Fruit fly (Drosophila melanogaster) whole organism, embryonic: Measurements from ENCODE around the gene CG16852.

Source experiments
- Awh ChIP-seq: fragments of 200-800 bp; sonication (Bioruptor generic); IDR thresholded peaks from 2 replicates; pipeline ENCODE4, ENCODE4 v1.3.6; 2022; ENCODE audit warnings: missing biosample characterization, missing genetic modification characterization
- B-H2 ChIP-seq: fragments of 200-800 bp; sonication (Bioruptor generic); optimal IDR thresholded peaks from 2 replicates; lab custom pipeline; 2018; ENCODE audit warnings: missing biosample characterization, mild to moderate bottlenecking, missing genetic modification characterization
- CG10321 ChIP-seq: fragments of 200-800 bp; sonication (Bioruptor generic); IDR thresholded peaks from 2 replicates; pipeline ENCODE4 v1.3.6; 2022; ENCODE audit warnings: missing biosample characterization, missing genetic modification characterization
- CG11093 ChIP-seq: fragments of 200-800 bp; sonication (Bioruptor generic); IDR thresholded peaks from 3 replicates; pipeline ENCODE4 v1.3.6; 2022; ENCODE audit warnings: missing biosample characterization, missing genetic modification characterization
- CG12391 ChIP-seq: fragments of 200-800 bp; sonication (Bioruptor generic); optimal IDR thresholded peaks from 3 replicates; lab custom pipeline; 2018; ENCODE audit warnings: missing biosample characterization, mild to moderate bottlenecking, missing genetic modification characterization, moderate library complexity
- CG12769 ChIP-seq: fragments of 200-800 bp; sonication (Bioruptor generic); optimal IDR thresholded peaks from 2 replicates; lab custom pipeline; 2019; ENCODE audit warnings: missing biosample characterization, mild to moderate bottlenecking, missing genetic modification characterization, moderate library complexity
- CG15073 ChIP-seq: fragments of 200-800 bp; sonication (Bioruptor generic); optimal IDR thresholded peaks from 2 replicates; lab custom pipeline; 2016; ENCODE audit warnings: missing biosample characterization, missing genetic modification characterization
- CG15696 ChIP-seq: fragments of 200-800 bp; sonication (Bioruptor generic); optimal IDR thresholded peaks from 2 replicates; lab custom pipeline; 2019; ENCODE audit warnings: missing biosample characterization, mild to moderate bottlenecking, missing genetic modification characterization, moderate library complexity
- CG17385 ChIP-seq: fragments of 200-800 bp; sonication (Bioruptor generic); optimal IDR thresholded peaks from 3 replicates; lab custom pipeline; 2018; ENCODE audit warnings: missing biosample characterization, mild to moderate bottlenecking, missing genetic modification characterization
- CG17802 ChIP-seq: fragments of 200-800 bp; sonication (Bioruptor generic); optimal IDR thresholded peaks from 2 replicates; lab custom pipeline; 2018; ENCODE audit warnings: missing biosample characterization, mild to moderate bottlenecking, missing genetic modification characterization, moderate library complexity
- CG18262 ChIP-seq: fragments of 200-800 bp; optimal IDR thresholded peaks from 3 replicates; lab custom pipeline; 2019; ENCODE audit warnings: missing biosample characterization, mild to moderate bottlenecking, missing genetic modification characterization, moderate library complexity
- CG32532 ChIP-seq: fragments of 200-800 bp; sonication (Bioruptor generic); IDR thresholded peaks from 2 replicates; pipeline ENCODE4 v1.3.6; 2022; ENCODE audit warnings: missing biosample characterization, missing genetic modification characterization
- CG32767 ChIP-seq: fragments of 200-800 bp; sonication (Bioruptor generic); IDR thresholded peaks from 2 replicates; pipeline ENCODE4 v1.3.6; 2022; ENCODE audit warnings: missing biosample characterization, missing genetic modification characterization
- CG3407 ChIP-seq: fragments of 200-800 bp; sonication (Bioruptor generic); optimal IDR thresholded peaks from 2 replicates; lab custom pipeline; 2018; ENCODE audit warnings: missing biosample characterization, mild to moderate bottlenecking, missing genetic modification characterization
- CG4282 ChIP-seq: fragments of 200-800 bp; sonication (Bioruptor generic); optimal IDR thresholded peaks from 2 replicates; lab custom pipeline; 2016; ENCODE audit warnings: missing biosample characterization, missing genetic modification characterization
- CG6854 ChIP-seq: fragments of 200-800 bp; sonication (Bioruptor generic); optimal IDR thresholded peaks from 3 replicates; lab custom pipeline; 2017; ENCODE audit warnings: missing biosample characterization, mild to moderate bottlenecking, missing genetic modification characterization
- CG7556 ChIP-seq: fragments of 200-800 bp; sonication (Bioruptor generic); optimal IDR thresholded peaks from 2 replicates; lab custom pipeline; 2017; ENCODE audit warnings: missing biosample characterization, mild to moderate bottlenecking, missing genetic modification characterization
- CG8089 ChIP-seq: fragments of 200-800 bp; sonication (Bioruptor generic); optimal IDR thresholded peaks from 3 replicates; lab custom pipeline; 2016; ENCODE audit warnings: missing biosample characterization, missing genetic modification characterization
- Hand ChIP-seq: fragments of 200-800 bp; sonication (Bioruptor generic); optimal IDR thresholded peaks from 2 replicates; lab custom pipeline; 2017; ENCODE audit warnings: mild to moderate bottlenecking, missing biosample characterization, missing genetic modification reagents, missing genetic modification characterization
- Hr39 ChIP-seq: fragments of >200 bp; optimal IDR thresholded peaks from 2 replicates; lab custom pipeline; 2017
- MBD-R2 ChIP-seq: fragments of 200-800 bp; sonication (Bioruptor generic); IDR thresholded peaks from 2 replicates; pipeline ENCODE4 v1.3.6; 2022; ENCODE audit warnings: missing biosample characterization, missing genetic modification characterization
- NC2β ChIP-seq: fragments of 200-800 bp; sonication (Bioruptor generic); optimal IDR thresholded peaks from 2 replicates; lab custom pipeline; 2016; ENCODE audit warnings: missing biosample characterization, missing genetic modification characterization
- NfI ChIP-seq: fragments of 200-800 bp; sonication (Bioruptor generic); optimal IDR thresholded peaks from 3 replicates; lab custom pipeline; 2018; ENCODE audit warnings: missing biosample characterization, mild to moderate bottlenecking, missing genetic modification characterization, moderate library complexity
- PHDP ChIP-seq: fragments of 200-800 bp; sonication (Bioruptor generic); optimal IDR thresholded peaks from 3 replicates; lab custom pipeline; 2018; ENCODE audit warnings: missing biosample characterization, mild to moderate bottlenecking, missing genetic modification characterization, moderate library complexity
- Stat92E ChIP-seq, 3 experiments: fragments of >200 bp in 2 of 3; fragments of 200-800 bp in 1 of 3; sonication (Bioruptor generic) in 1 of 3; optimal IDR thresholded peaks; 2 replicates each; lab custom pipeline; 2017 to 2019; ENCODE audit warnings: missing biosample characterization in 3 of 3, missing genetic modification characterization in 3 of 3, mild to moderate bottlenecking in 1 of 3, moderate library complexity in 1 of 3
- Trl ChIP-seq, 3 experiments: fragments of >200 bp in 2 of 3; fragments of 200-800 bp in 1 of 3; sonication (Bioruptor generic) in 1 of 3; optimal IDR thresholded peaks; 2 replicates in 1 of 3; 3 replicates in 2 of 3; lab custom pipeline; 2016 to 2017; ENCODE audit warnings: missing biosample characterization in 1 of 3, missing genetic modification characterization in 1 of 3
- ash1 ChIP-seq: fragments of 200-800 bp; sonication (Bioruptor generic); optimal IDR thresholded peaks from 2 replicates; lab custom pipeline; 2018; ENCODE audit warnings: missing biosample characterization, mild to moderate bottlenecking, missing genetic modification characterization
- cg ChIP-seq: fragments of 200-800 bp; sonication (Bioruptor generic); optimal IDR thresholded peaks from 3 replicates; lab custom pipeline; 2019; ENCODE audit warnings: missing biosample characterization, mild to moderate bottlenecking, missing genetic modification characterization, moderate library complexity
- dan ChIP-seq: fragments of 200-800 bp; sonication (Bioruptor generic); IDR thresholded peaks from 2 replicates; pipeline ENCODE4 v1.3.6; 2022; ENCODE audit warnings: missing biosample characterization, missing genetic modification characterization
- dm ChIP-seq: fragments of 200-800 bp; sonication (Bioruptor generic); optimal IDR thresholded peaks from 3 replicates; lab custom pipeline; 2016; ENCODE audit warnings: missing biosample characterization, missing genetic modification characterization
- eve ChIP-seq, 2 experiments: fragments of >200 bp; optimal IDR thresholded peaks; 2 replicates each; lab custom pipeline; 2017; ENCODE audit warnings: missing biosample characterization in 2 of 2, missing genetic modification characterization in 2 of 2
- grn ChIP-seq: fragments of 200-800 bp; sonication (Bioruptor generic); optimal IDR thresholded peaks from 3 replicates; lab custom pipeline; 2017; ENCODE audit warnings: missing biosample characterization, missing genetic modification characterization
- gt ChIP-seq: fragments of 200-800 bp; sonication (Bioruptor generic); IDR thresholded peaks from 2 replicates; pipeline ENCODE4 v1.3.6; 2022; ENCODE audit warnings: missing biosample characterization, missing genetic modification characterization
- lola ChIP-seq, 3 experiments: fragments of >200 bp in 2 of 3; fragments of 200-800 bp in 1 of 3; sonication (Bioruptor generic) in 1 of 3; optimal IDR thresholded peaks; 2 replicates each; lab custom pipeline; 2017 to 2019; ENCODE audit warnings: missing biosample characterization in 3 of 3, missing genetic modification characterization in 3 of 3, mild to moderate bottlenecking in 1 of 3, moderate library complexity in 1 of 3
- mld ChIP-seq: fragments of 200-800 bp; sonication (Bioruptor generic); IDR thresholded peaks from 3 replicates; pipeline ENCODE4 v1.3.6; 2022; ENCODE audit warnings: missing biosample characterization, missing genetic modification characterization; ENCODE audit not compliant: partially characterized antibody
- trem ChIP-seq: fragments of 200-800 bp; optimal IDR thresholded peaks from 3 replicates; lab custom pipeline; 2019; ENCODE audit warnings: missing biosample characterization, mild to moderate bottlenecking, missing genetic modification characterization, moderate library complexity
- z ChIP-seq: fragments of 200-800 bp; sonication (Bioruptor generic); IDR thresholded peaks from 3 replicates; pipeline ENCODE4 v1.3.6; 2022; ENCODE audit warnings: missing biosample characterization, missing genetic modification characterization

CG16852 gene

dm6 chr2L:13514262-13514937 lies 26.2 kb upstream of the CG16852 start (continued):
- no peak for TF ChIP-seq gt (GFP tag; lab: Robert Waterston, UW)
- TF ChIP-seq CG15696: no peak
- no peak for TF ChIP-seq trem (tag; lab: Kevin White, UChicago)
- peak in 1 of 2 experiments; percentile 67 for TF ChIP-seq eve (GFP tag; optimal IDR thresholded peaks at IDR 0.05; lab: Kevin White, UChicago)
- peak; percentile 62 for TF ChIP-seq CG6854
- TF ChIP-seq cg (GFP tag; lab: Kevin White, UChicago): peak; percentile 3
- TF ChIP-seq dan (GFP tag; lab: Robert Waterston, UW): no peak
- no peak for TF ChIP-seq CG8089 (GFP tag; lab: Kevin White, UChicago)
- peak; percentile 47 for TF ChIP-seq CG12391 (tag; lab: Kevin White, UChicago)
- no peak for TF ChIP-seq NC2β (GFP tag; lab: Kevin White, UChicago)
- TF ChIP-seq CG11093 (GFP tag; lab: Robert Waterston, UW): 0 out of 3 replicates have a peak, but pooled peaks have one; percentile 6
- TF ChIP-seq MBD-R2 (GFP tag; lab: Robert Waterston, UW): no peak; the same call in 1 of the 2 replicates
- no peak for TF ChIP-seq Stat92E (GFP tag; optimal IDR thresholded peaks at IDR 0.05; lab: Kevin White, UChicago)
- no peak for TF ChIP-seq CG4282
- no peak for TF ChIP-seq grn (GFP tag; lab: Kevin White, UChicago)
- TF ChIP-seq CG10321 (GFP tag; lab: Robert Waterston, UW): peak; percentile 51
- TF ChIP-seq dm (GFP tag; lab: Kevin White, UChicago): no peak
- peak in 1 of 3 experiments; percentile 26 for TF ChIP-seq lola (GFP tag; optimal IDR thresholded peaks at IDR 0.05; lab: Kevin White, UChicago)
- peak; percentile 81 for TF ChIP-seq CG12769 (tag; lab: Kevin White, UChicago)
- no peak for TF ChIP-seq CG18262 (tag; lab: Kevin White, UChicago)
- no peak for TF ChIP-seq ash1 (GFP tag; lab: Kevin White, UChicago)
- no peak for TF ChIP-seq CG32767 (GFP tag; lab: Robert Waterston, UW)
- TF ChIP-seq Hand (GFP tag; lab: Kevin White, UChicago): peak; percentile 30
- TF ChIP-seq CG17802 (tag; lab: Kevin White, UChicago): no peak
- TF ChIP-seq z: no peak
- peak; percentile 62 for TF ChIP-seq B-H2 (GFP tag; lab: Kevin White, UChicago)
- peak in 1 of 2 experiments; percentile 40 for TF ChIP-seq Trl (optimal IDR thresholded peaks at IDR 0.05; lab: Kevin White, UChicago)
- no peak for TF ChIP-seq Trl (GFP tag; optimal IDR thresholded peaks at IDR 0.05; lab: Kevin White, UChicago)
- TF ChIP-seq CG7556 (GFP tag; lab: Kevin White, UChicago): peak; percentile 76
- TF ChIP-seq CG32532: peak; percentile 69; the same call in 1 of the 2 replicates
- no peak for TF ChIP-seq Awh (GFP tag; lab: Robert Waterston, UW)
- no peak for TF ChIP-seq CG3407 (GFP tag; lab: Kevin White, UChicago)
- TF ChIP-seq Hr39 (lab: Kevin White, UChicago): no peak
- peak; percentile 51 for TF ChIP-seq PHDP (tag; lab: Kevin White, UChicago)
- TF ChIP-seq CG15073 (GFP tag; lab: Kevin White, UChicago): peak; percentile 13
- TF ChIP-seq CG17385: peak; percentile 58
- peak; percentile 59 for TF ChIP-seq NfI (GFP tag; lab: Kevin White, UChicago)
- TF ChIP-seq mld (GFP tag; lab: Robert Waterston, UW): no peak
